Worm (Caenorhabditis elegans) whole organism, dauer: ENCODE results near the gene fubl-2.
"Not testable (repeated sequence)": the region's sequence is repeated elsewhere in the genome, so short reads cannot be mapped to it uniquely, and the experiment has no call there.

Source experiments
- unc-62 ChIP-seq: sonication (generic microtip); optimal IDR thresholded peaks from 2 replicates; lab custom pipeline; 2017; ENCODE audit warnings: missing biosample characterization, missing genetic modification reagents, missing genetic modification characterization

The fubl-2 gene

ce11 chrIII:7087691-7088323 is at the start of gene fubl-2:
Gene fubl-2 (minus strand): TSS chrIII:7087741.
- TF ChIP-seq unc-62: no peak

ce11 chrIII:7136015-7136414 is 48.5 kb upstream of the fubl-2 start, which contains the start of gene B0280.17:
Gene B0280.17 (minus strand): TSS chrIII:7136115.
- TF ChIP-seq unc-62: no peak

- no peak for TF ChIP-seq unc-62
These were observed 46.0 kb upstream of the fubl-2 start, which contains the start of the genes pot-1 and ggtb-1 for ce11 chrIII:7133559-7133958. Gene pot-1 (minus strand): TSS chrIII:7133678. Gene ggtb-1 (plus strand): TSS chrIII:7133766.

- TF ChIP-seq unc-62: not testable (repeated sequence)
These were observed 41.1 kb upstream of the fubl-2 start, which contains the start of gene viro-2 for ce11 chrIII:7128601-7129000. Gene viro-2 (plus strand): TSS chrIII:7128901.

- no peak for TF ChIP-seq unc-62
These were observed 36.8 kb upstream of the fubl-2 start, which contains the start of gene B0280.2 for ce11 chrIII:7124364-7124763. Gene B0280.2 (plus strand): TSS chrIII:7124664.

ce11 chrIII:7122860-7123259 is 35.3 kb upstream of the fubl-2 start, which contains the start of the genes B0280.9 and rpia-1:
Gene B0280.9 (minus strand): TSS chrIII:7122895.
Gene rpia-1 (plus strand): TSS chrIII:7123128.
- TF ChIP-seq unc-62: no peak

- no peak for TF ChIP-seq unc-62
These were observed 32.9 kb upstream of the fubl-2 start for ce11 chrIII:7120477-7120876.

ce11 chrIII:7116615-7117252 is 29.2 kb upstream of the fubl-2 start:
- no peak for TF ChIP-seq unc-62

- no peak for TF ChIP-seq unc-62
These were observed 27.5 kb upstream of the fubl-2 start, which contains the start of gene nhr-10 for ce11 chrIII:7114952-7115488. Gene nhr-10 (minus strand): TSS chrIII:7115438.

ce11 chrIII:7112285-7112684 is 24.7 kb upstream of the fubl-2 start:
- no peak for TF ChIP-seq unc-62

- TF ChIP-seq unc-62: no peak
These were observed 24.3 kb upstream of the fubl-2 start, which contains the start of gene B0280.7 for ce11 chrIII:7111793-7112192. Gene B0280.7 (minus strand): TSS chrIII:7111893.

- no peak for TF ChIP-seq unc-62
These were observed 20.4 kb upstream of the fubl-2 start, which contains the start of gene odd-1 for ce11 chrIII:7107965-7108364. Gene odd-1 (plus strand): TSS chrIII:7108313.

- TF ChIP-seq unc-62: no peak
These were observed 19.3 kb upstream of the fubl-2 start for ce11 chrIII:7106854-7107253.

- no peak for TF ChIP-seq unc-62
These were observed 16.4 kb upstream of the fubl-2 start, which contains the start of gene cpg-2 for ce11 chrIII:7103940-7104440. Gene cpg-2 (minus strand): TSS chrIII:7103990.

- no peak for TF ChIP-seq unc-62
These were observed 14.4 kb upstream of the fubl-2 start for ce11 chrIII:7101814-7102477.

- no peak for TF ChIP-seq unc-62
These were observed 12.5 kb upstream of the fubl-2 start, which contains the start of gene ZK418.11 for ce11 chrIII:7100001-7100400. Gene ZK418.11 (plus strand): TSS chrIII:7100289.
